Worm (Caenorhabditis elegans) whole organism, L2 larva: ENCODE data around the gene nep-10.

Experiments
- ceh-82 ChIP-seq: fragments of 150-350 bp; optimal IDR thresholded peaks from 2 replicates; lab custom pipeline; 2014; ENCODE audit warnings: missing biosample characterization, missing genetic modification characterization
- lin-13 ChIP-seq: fragments of 150-350 bp; optimal IDR thresholded peaks from 2 replicates; lab custom pipeline; 2014; ENCODE audit warnings: missing biosample characterization, missing genetic modification reagents, missing genetic modification characterization
- nhr-11 ChIP-seq: fragments of 150-350 bp; optimal IDR thresholded peaks from 2 replicates; lab custom pipeline; 2014; ENCODE audit warnings: missing biosample characterization, missing genetic modification characterization
- nhr-12 ChIP-seq: fragments of 150-350 bp; optimal IDR thresholded peaks from 2 replicates; lab custom pipeline; 2014; ENCODE audit warnings: missing biosample characterization, missing genetic modification characterization

- peak; percentile 17 for TF ChIP-seq lin-13 (GFP tag; lab: Kevin White, UChicago)
- no peak for TF ChIP-seq ceh-82 (tag; lab: Kevin White, UChicago)
- TF ChIP-seq nhr-11 (tag; lab: Kevin White, UChicago): no peak
- no peak for TF ChIP-seq nhr-12 (tag; lab: Kevin White, UChicago)
Measured at ce11 chrII:3428158-3428704, 25.5 kb upstream of the nep-10 start.
